Worm (Caenorhabditis elegans): ENCODE data around the gene pqn-2.

Gene pqn-2

DNA sequence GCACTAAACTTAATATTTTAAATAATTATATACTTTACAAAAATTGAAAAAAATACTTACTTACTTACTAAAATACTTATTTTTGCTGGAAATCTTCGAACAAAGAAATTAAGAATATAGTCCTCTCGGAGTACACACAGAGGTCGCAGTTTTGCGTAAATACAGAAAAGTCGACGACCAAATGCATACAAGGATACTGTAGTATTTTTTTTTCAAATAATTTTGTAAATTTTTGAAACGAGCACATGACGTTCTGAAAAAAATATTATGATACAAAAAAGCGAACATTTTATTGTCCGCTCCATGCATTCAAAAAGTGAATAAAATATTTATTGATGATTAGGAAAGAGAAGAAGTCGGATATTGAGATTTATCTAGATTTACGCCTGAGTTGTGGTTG, 44.0 kb downstream of the pqn-2 start, which contains the start of gene apc-10:
Gene apc-10, minus strand, starts transcription at position 101 of the 400 bp plus-strand sequence.
- no peak for TF ChIP-seq sea-2 (GFP tag; optimal IDR thresholded peaks at IDR 0.05)
- no peak for TF ChIP-seq pha-4 (tag; optimal IDR thresholded peaks at IDR 0.05)
- TF ChIP-seq R02D3.7 (tag; optimal IDR thresholded peaks at IDR 0.05): no peak
- TF ChIP-seq daf-12 (tag; optimal IDR thresholded peaks at IDR 0.05): no peak

DNA sequence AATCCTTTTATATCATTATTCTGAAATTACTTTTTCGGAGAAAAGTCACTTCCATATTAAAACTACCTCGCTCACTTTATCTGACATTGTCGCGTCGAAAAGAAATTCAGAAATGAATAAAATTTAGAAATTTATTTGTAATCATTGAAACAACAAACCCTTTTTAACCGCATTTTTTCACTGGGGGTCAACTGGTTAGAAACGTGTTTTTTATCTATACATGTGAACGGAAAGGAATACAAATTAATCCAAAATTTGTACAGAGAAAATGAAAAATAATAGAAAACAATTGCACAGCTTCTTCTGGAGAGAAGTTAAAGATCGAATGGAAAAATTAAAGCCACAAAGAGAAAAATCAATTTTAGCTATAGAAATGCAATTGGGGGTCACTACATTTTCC, 46.4 kb downstream of the pqn-2 start, which contains the start of gene tag-314:
Gene tag-314, minus strand, starts transcription at position 101 of the 400 bp plus-strand sequence.
- no peak for TF ChIP-seq nhr-76 (tag; optimal IDR thresholded peaks at IDR 0.05)

DNA sequence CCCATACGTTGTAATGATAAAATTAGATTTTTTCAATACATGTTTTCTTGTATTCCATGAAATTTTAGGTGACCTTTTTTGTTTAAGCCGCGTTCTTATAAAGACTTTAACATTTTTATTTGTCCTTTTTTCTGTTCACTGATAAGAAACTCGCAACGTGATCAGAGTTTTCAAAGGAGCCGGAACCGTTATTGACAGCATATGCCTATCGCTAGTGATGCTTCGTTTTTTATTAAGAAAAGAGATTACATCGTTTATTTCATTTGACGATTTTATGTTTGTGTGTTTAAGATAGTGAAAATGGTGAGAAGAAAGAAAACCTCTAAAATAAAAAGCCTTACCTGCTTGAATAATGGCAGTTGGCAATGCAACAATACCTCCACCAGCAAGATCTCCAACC, 50.4 kb downstream of the pqn-2 start:
- TF ChIP-seq pha-4 (tag; optimal IDR thresholded peaks at IDR 0.05) (peak; percentile 53), elt-2 (tag; optimal IDR thresholded peaks at IDR 0.05) (peak; percentile 96), unc-39 (tag; optimal IDR thresholded peaks at IDR 0.05) (no peak), nfya-1 (tag; optimal IDR thresholded peaks at IDR 0.05; ENCODE audit: insufficient read depth) (no peak), jun-1 (tag; optimal IDR thresholded peaks at IDR 0.05) (peak; percentile 54), pqm-1 (tag; optimal IDR thresholded peaks at IDR 0.05) (peak; percentile 79), egl-27 (tag; optimal IDR thresholded peaks at IDR 0.05) (no peak), skn-1 (tag; optimal IDR thresholded peaks at IDR 0.05) (no peak)

Measured in whole organism, L3 larva.